Fruit fly (Drosophila melanogaster): ENCODE data around the gene CG14050.

Gene CG14050

dm6 chrX:2340009-2340733 is 14.2 kb upstream of the CG14050 start (continued):
- no peak for TF ChIP-seq CG7357 (GFP tag; IDR thresholded peaks at IDR 0.05)
- TF ChIP-seq Deaf1 (tag; optimal IDR thresholded peaks at IDR 0.05): peak; percentile 39
- TF ChIP-seq p53 (GFP tag; optimal IDR thresholded peaks at IDR 0.05): no peak
- peak; percentile 84 for TF ChIP-seq Dref (GFP tag; IDR thresholded peaks at IDR 0.05)
- TF ChIP-seq CG4360 (GFP tag; IDR thresholded peaks at IDR 0.05): no peak
- peak; percentile 97 for TF ChIP-seq E2f2 (GFP tag; IDR thresholded peaks at IDR 0.05)
- TF ChIP-seq CG10274 (GFP tag; optimal IDR thresholded peaks at IDR 0.05): no peak
- peak; percentile 3 for TF ChIP-seq CG10147 (GFP tag; optimal IDR thresholded peaks at IDR 0.05)
- peak; percentile 47 for TF ChIP-seq CG13894 (tag; optimal IDR thresholded peaks at IDR 0.05)
- TF ChIP-seq HmgD (GFP tag; optimal IDR thresholded peaks at IDR 0.05): peak; percentile 44
- TF ChIP-seq HLHmδ (GFP tag; optimal IDR thresholded peaks at IDR 0.05): no peak
- TF ChIP-seq repo (GFP tag; optimal IDR thresholded peaks at IDR 0.05): no peak
- peak; percentile 36 for TF ChIP-seq CHES-1-like (GFP tag; optimal IDR thresholded peaks at IDR 0.05)
- peak; percentile 26 for TF ChIP-seq sug (tag; optimal IDR thresholded peaks at IDR 0.05)
- TF ChIP-seq Ets97D (GFP tag; optimal IDR thresholded peaks at IDR 0.05): peak; percentile 49
- no peak for TF ChIP-seq CG2889 (GFP tag; IDR thresholded peaks at IDR 0.05)
- no peak for TF ChIP-seq CG16863 (GFP tag; optimal IDR thresholded peaks at IDR 0.05)
- TF ChIP-seq Hey (tag; optimal IDR thresholded peaks at IDR 0.05): no peak
- peak; percentile 48 for TF ChIP-seq nmo (GFP tag; optimal IDR thresholded peaks at IDR 0.05)
- TF ChIP-seq ap (GFP tag; IDR thresholded peaks at IDR 0.05): no peak
- peak; percentile 78 for TF ChIP-seq Med (GFP tag)
- peak; percentile 32 for TF ChIP-seq bigmax (GFP tag; optimal IDR thresholded peaks at IDR 0.05)
- peak; percentile 27 for TF ChIP-seq CG2120 (GFP tag; optimal IDR thresholded peaks at IDR 0.05)
- peak; percentile 34 for TF ChIP-seq gro (GFP tag; optimal IDR thresholded peaks at IDR 0.05)
- no peak for TF ChIP-seq bab2 (GFP tag; optimal IDR thresholded peaks at IDR 0.05)
- no peak for TF ChIP-seq pros (GFP tag; optimal IDR thresholded peaks at IDR 0.05)
- TF ChIP-seq Dll (GFP tag; IDR thresholded peaks at IDR 0.05; ENCODE audit: partially characterized antibody): peak; percentile 66
- peak; percentile 62 for TF ChIP-seq Scr (GFP tag; IDR thresholded peaks at IDR 0.05; ENCODE audit: partially characterized antibody)
- no peak for TF ChIP-seq nom (GFP tag; optimal IDR thresholded peaks at IDR 0.05)
- no peak for TF ChIP-seq bsh (GFP tag; optimal IDR thresholded peaks at IDR 0.05)
- no peak for TF ChIP-seq Chrac-16 (GFP tag; optimal IDR thresholded peaks at IDR 0.05)
- TF ChIP-seq vvl (GFP tag; IDR thresholded peaks at IDR 0.05): peak; percentile 25; the same call in 1 of the 2 replicates
- peak; percentile 77 for TF ChIP-seq hb (GFP tag; IDR thresholded peaks at IDR 0.05; ENCODE audit: partially characterized antibody)
- TF ChIP-seq D19A (tag; optimal IDR thresholded peaks at IDR 0.05): no peak
- TF ChIP-seq Lhr (GFP tag; optimal IDR thresholded peaks at IDR 0.05): peak; percentile 65
- TF ChIP-seq CG2712 (tag; optimal IDR thresholded peaks at IDR 0.05): peak; percentile 38
- TF ChIP-seq B-H2 (GFP tag; optimal IDR thresholded peaks at IDR 0.05): peak; percentile 32
- TF ChIP-seq tna (GFP tag; IDR thresholded peaks at IDR 0.05; ENCODE audit: partially characterized antibody): peak; percentile 73
- peak; percentile 12 for TF ChIP-seq ash1 (GFP tag; optimal IDR thresholded peaks at IDR 0.05)
- peak; percentile 69 for TF ChIP-seq CG16813 (GFP tag; IDR thresholded peaks at IDR 0.05; ENCODE audit: partially characterized antibody)
- TF ChIP-seq Meics (GFP tag; optimal IDR thresholded peaks at IDR 0.05): no peak
- TF ChIP-seq Dbx (GFP tag; IDR thresholded peaks at IDR 0.05): no peak
- TF ChIP-seq MBD-R2 (GFP tag; IDR thresholded peaks at IDR 0.05): peak; percentile 38; the same call in 1 of the 2 replicates
- TF ChIP-seq Dip2 (GFP tag; IDR thresholded peaks at IDR 0.05): peak; percentile 90
- peak; percentile 72 for TF ChIP-seq CG1603 (tag; optimal IDR thresholded peaks at IDR 0.05)
- no peak for TF ChIP-seq usp (GFP tag; optimal IDR thresholded peaks at IDR 0.05)
- TF ChIP-seq peb (GFP tag; IDR thresholded peaks at IDR 0.05): no peak
- TF ChIP-seq CG9932 (GFP tag; IDR thresholded peaks at IDR 0.05): peak; percentile 28; the same call in 1 of the 2 replicates
- TF ChIP-seq CG18262 (tag; optimal IDR thresholded peaks at IDR 0.05): peak; percentile 4
